Fruit fly (Drosophila melanogaster) S2 (cell line): ENCODE data around the gene CG31673.

Experiments used
- CG8478 ChIP-seq: fragments of >200 bp; optimal IDR thresholded peaks from 2 replicates; lab custom pipeline; 2018
- CTCF ChIP-seq, 2 experiments: fragments of >200 bp; optimal IDR thresholded peaks; 2 replicates each; lab custom pipeline; 2018

- no peak for TF ChIP-seq CG8478 (lab: Kevin White, UChicago)
- TF ChIP-seq CTCF (optimal IDR thresholded peaks at IDR 0.05; lab: Kevin White, UChicago), result no peak
Measured at dm6 chr2L:20792521-20792920, 36.9 kb upstream of the CG31673 start.
